Worm (Caenorhabditis elegans) whole organism, young adult: Measurements from ENCODE around the gene nlp-21.

Source experiments
- B0261.1 ChIP-seq: sonication (generic microtip); optimal IDR thresholded peaks from 2 replicates; lab custom pipeline; 2016; ENCODE audit warnings: mild to moderate bottlenecking, missing genetic modification characterization, moderate library complexity, missing compliant biosample characterization
- B0336.3 ChIP-seq: fragments of 200-800 bp; sonication (Bioruptor generic); IDR thresholded peaks from 2 replicates; pipeline ENCODE4 v1.3.6; 2022; ENCODE audit warnings: missing genetic modification characterization, missing compliant biosample characterization
- F10E7.11 ChIP-seq: sonication (generic microtip); optimal IDR thresholded peaks from 2 replicates; lab custom pipeline; 2017; ENCODE audit warnings: mild to moderate bottlenecking, missing genetic modification characterization, moderate library complexity, missing compliant biosample characterization
- F37B4.10 ChIP-seq: fragments of 200-800 bp; sonication (Bioruptor generic); IDR thresholded peaks from 2 replicates; pipeline ENCODE4 v1.3.6; 2022; ENCODE audit warnings: missing genetic modification characterization, missing compliant biosample characterization
- F57A8.1 ChIP-seq: fragments of 200-800 bp; sonication (Bioruptor generic); optimal IDR thresholded peaks from 2 replicates; lab custom pipeline; 2018; ENCODE audit warnings: mild to moderate bottlenecking, missing genetic modification characterization, moderate library complexity, missing compliant biosample characterization
- K11D2.4 ChIP-seq: fragments of 200-800 bp; sonication (Bioruptor generic); IDR thresholded peaks from 2 replicates; pipeline ENCODE4 v1.3.6; 2022; ENCODE audit warnings: missing genetic modification reagents, missing genetic modification characterization, missing compliant biosample characterization
- Y53G8AR.9 ChIP-seq: fragments of 200-800 bp; sonication (Bioruptor generic); conservative IDR thresholded peaks from 2 replicates; pipeline ENCODE4 v1.3.6; 2022; ENCODE audit warnings: missing genetic modification reagents, missing genetic modification characterization, missing compliant biosample characterization
- attf-3 ChIP-seq: fragments of 200-800 bp; sonication (Bioruptor generic); conservative IDR thresholded peaks from 2 replicates; pipeline ENCODE4 v1.3.6; 2022; ENCODE audit warnings: missing genetic modification reagents, missing genetic modification characterization, missing compliant biosample characterization
- attf-5 ChIP-seq: fragments of 200-800 bp; sonication (Bioruptor generic); optimal IDR thresholded peaks from 2 replicates; lab custom pipeline; 2018; ENCODE audit warnings: mild to moderate bottlenecking, missing genetic modification characterization, missing compliant biosample characterization
- attf-6 ChIP-seq: fragments of 200-800 bp; sonication (Bioruptor generic); IDR thresholded peaks from 2 replicates; pipeline ENCODE4 v1.3.6; 2022; ENCODE audit warnings: missing genetic modification reagents, missing genetic modification characterization, missing compliant biosample characterization
- bed-1 ChIP-seq: fragments of 200-800 bp; sonication (Bioruptor generic); IDR thresholded peaks from 2 replicates; pipeline ENCODE4 v1.3.6; 2022; ENCODE audit warnings: missing genetic modification reagents, missing genetic modification characterization, missing compliant biosample characterization
- ceh-91 ChIP-seq: fragments of 200-800 bp; sonication (Bioruptor generic); IDR thresholded peaks from 2 replicates; pipeline ENCODE4 v1.3.6; 2022; ENCODE audit warnings: missing genetic modification reagents, missing genetic modification characterization, missing compliant biosample characterization
- dox-1 ChIP-seq: fragments of 200-800 bp; sonication (Bioruptor generic); IDR thresholded peaks from 2 replicates; pipeline ENCODE4 v1.3.6; 2022; ENCODE audit warnings: missing genetic modification reagents, missing genetic modification characterization, missing compliant biosample characterization
- dpff-1 ChIP-seq: sonication (generic microtip); optimal IDR thresholded peaks from 2 replicates; lab custom pipeline; 2017; ENCODE audit warnings: mild to moderate bottlenecking, missing genetic modification characterization, missing compliant biosample characterization
- egrh-3 ChIP-seq: fragments of 200-800 bp; sonication (Bioruptor generic); IDR thresholded peaks from 2 replicates; pipeline ENCODE4 v1.3.6; 2022; ENCODE audit warnings: missing genetic modification reagents, missing genetic modification characterization, missing compliant biosample characterization
- ets-4 ChIP-seq: fragments of 200-800 bp; sonication (Bioruptor generic); optimal IDR thresholded peaks from 2 replicates; lab custom pipeline; 2018; ENCODE audit warnings: mild to moderate bottlenecking, missing genetic modification characterization, missing compliant biosample characterization
- hmg-1.2 ChIP-seq: fragments of 200-800 bp; sonication (Bioruptor generic); IDR thresholded peaks from 2 replicates; pipeline ENCODE4 v1.3.6; 2022; ENCODE audit warnings: missing genetic modification reagents, missing genetic modification characterization, missing compliant biosample characterization
- hsf-1 ChIP-seq: fragments of 200-800 bp; sonication (Bioruptor generic); IDR thresholded peaks from 2 replicates; pipeline ENCODE4 v1.3.6; 2022; ENCODE audit warnings: missing genetic modification reagents, missing genetic modification characterization, missing compliant biosample characterization
- let-607 ChIP-seq, 2 experiments: fragments of 200-800 bp in 1 of 2; sonication (Bioruptor generic) in 1 of 2; sonication (generic microtip) in 1 of 2; optimal IDR thresholded peaks; 2 replicates each; lab custom pipeline; 2016 to 2018; ENCODE audit warnings: mild to moderate bottlenecking in 2 of 2, missing compliant biosample characterization in 2 of 2, missing genetic modification characterization in 2 of 2, moderate library complexity in 2 of 2, missing genotype in 1 of 2
- lir-1 ChIP-seq: fragments of 200-800 bp; sonication (Bioruptor generic); conservative IDR thresholded peaks from 2 replicates; pipeline ENCODE4 v1.3.6; 2022; ENCODE audit warnings: missing genetic modification reagents, missing genetic modification characterization, missing compliant biosample characterization
- lsl-1 ChIP-seq: fragments of 200-800 bp; sonication (Bioruptor generic); optimal IDR thresholded peaks from 2 replicates; lab custom pipeline; 2018; ENCODE audit warnings: mild to moderate bottlenecking, missing genetic modification characterization, moderate library complexity, missing compliant biosample characterization
- madf-6 ChIP-seq: fragments of 200-800 bp; sonication (Bioruptor generic); IDR thresholded peaks from 2 replicates; pipeline ENCODE4 v1.3.6; 2022; ENCODE audit warnings: missing genetic modification reagents, missing genetic modification characterization, missing compliant biosample characterization
- madf-8 ChIP-seq: fragments of 200-800 bp; sonication (Bioruptor generic); conservative IDR thresholded peaks from 2 replicates; pipeline ENCODE4 v1.3.6; 2022; ENCODE audit warnings: missing genetic modification reagents, missing genetic modification characterization, missing compliant biosample characterization
- mcd-1 ChIP-seq: fragments of 200-800 bp; sonication (Bioruptor generic); IDR thresholded peaks from 2 replicates; pipeline ENCODE4 v1.3.6; 2022; ENCODE audit warnings: missing genetic modification reagents, missing genetic modification characterization, missing compliant biosample characterization
- mxl-1 ChIP-seq: sonication (generic microtip); optimal IDR thresholded peaks from 2 replicates; lab custom pipeline; 2016; ENCODE audit warnings: missing genetic modification characterization, missing compliant biosample characterization
- nfyb-1 ChIP-seq: fragments of 200-800 bp; sonication (Bioruptor generic); IDR thresholded peaks from 2 replicates; pipeline ENCODE4 v1.3.6; 2022; ENCODE audit warnings: missing genetic modification reagents, missing genetic modification characterization, missing compliant biosample characterization
- nhr-120 ChIP-seq: fragments of 200-800 bp; sonication (Bioruptor generic); IDR thresholded peaks from 2 replicates; pipeline ENCODE4 v1.3.6; 2022; ENCODE audit warnings: missing genetic modification characterization, missing compliant biosample characterization
- nhr-179 ChIP-seq: sonication (generic microtip); optimal IDR thresholded peaks from 2 replicates; lab custom pipeline; 2016; ENCODE audit warnings: mild to moderate bottlenecking, missing genetic modification characterization, missing compliant biosample characterization
- nhr-27 ChIP-seq: fragments of 200-800 bp; sonication (Bioruptor generic); optimal IDR thresholded peaks from 2 replicates; lab custom pipeline; 2018; ENCODE audit warnings: mild to moderate bottlenecking, missing genetic modification characterization, moderate library complexity, missing compliant biosample characterization
- nhr-90 ChIP-seq: sonication (generic microtip); optimal IDR thresholded peaks from 2 replicates; lab custom pipeline; 2016; ENCODE audit warnings: missing genotype, mild to moderate bottlenecking, missing genetic modification characterization, missing compliant biosample characterization
- pbrm-1 ChIP-seq: fragments of 200-800 bp; sonication (Bioruptor generic); IDR thresholded peaks from 2 replicates; pipeline ENCODE4 v1.3.6; 2022; ENCODE audit warnings: missing genetic modification reagents, missing genetic modification characterization, missing compliant biosample characterization
- rcor-1 ChIP-seq: fragments of 200-800 bp; sonication (Bioruptor generic); IDR thresholded peaks from 2 replicates; pipeline ENCODE4 v1.3.6; 2022; ENCODE audit warnings: missing genetic modification reagents, missing genetic modification characterization, missing compliant biosample characterization
- rpc-1 ChIP-seq, 2 experiments: fragments of 150-350 bp in 1 of 2; sonication (generic microtip) in 1 of 2; optimal IDR thresholded peaks; 2 replicates each; lab custom pipeline; 2014 to 2018; ENCODE audit warnings: missing biosample characterization in 1 of 2, missing genetic modification characterization in 1 of 2, missing genetic modification reagents in 1 of 2, missing genotype in 1 of 2
- sdz-38 ChIP-seq: sonication (generic microtip); optimal IDR thresholded peaks from 2 replicates; lab custom pipeline; 2016; ENCODE audit warnings: missing genotype, missing genetic modification characterization, missing compliant biosample characterization
- tlf-1 ChIP-seq: fragments of 200-800 bp; sonication (Bioruptor generic); optimal IDR thresholded peaks from 2 replicates; lab custom pipeline; 2018; ENCODE audit warnings: mild to moderate bottlenecking, missing genetic modification characterization, missing compliant biosample characterization
- xnd-1 ChIP-seq: sonication (generic microtip); optimal IDR thresholded peaks from 2 replicates; lab custom pipeline; 2016; ENCODE audit warnings: missing genotype, missing genetic modification reagents, missing genetic modification characterization, missing compliant biosample characterization
- zfh-2 ChIP-seq: fragments of 200-800 bp; sonication (Bioruptor generic); conservative IDR thresholded peaks from 2 replicates; pipeline ENCODE4 v1.3.6; 2022; ENCODE audit warnings: missing genetic modification reagents, missing genetic modification characterization, missing compliant biosample characterization
- ztf-25 ChIP-seq: fragments of 200-800 bp; sonication (Bioruptor generic); IDR thresholded peaks from 2 replicates; pipeline ENCODE4 v1.3.6; 2022; ENCODE audit warnings: missing genetic modification reagents, missing genetic modification characterization, missing compliant biosample characterization
- ztf-28 ChIP-seq: fragments of 200-800 bp; sonication (Bioruptor generic); IDR thresholded peaks from 2 replicates; pipeline ENCODE4 v1.3.6; 2022; ENCODE audit warnings: missing genetic modification reagents, missing genetic modification characterization, missing compliant biosample characterization
- ztf-6 ChIP-seq: fragments of 200-800 bp; sonication (Bioruptor generic); IDR thresholded peaks from 2 replicates; pipeline ENCODE4 v1.3.6; 2022; ENCODE audit warnings: missing genetic modification reagents, missing genetic modification characterization, missing compliant biosample characterization

The nlp-21 gene

DNA sequence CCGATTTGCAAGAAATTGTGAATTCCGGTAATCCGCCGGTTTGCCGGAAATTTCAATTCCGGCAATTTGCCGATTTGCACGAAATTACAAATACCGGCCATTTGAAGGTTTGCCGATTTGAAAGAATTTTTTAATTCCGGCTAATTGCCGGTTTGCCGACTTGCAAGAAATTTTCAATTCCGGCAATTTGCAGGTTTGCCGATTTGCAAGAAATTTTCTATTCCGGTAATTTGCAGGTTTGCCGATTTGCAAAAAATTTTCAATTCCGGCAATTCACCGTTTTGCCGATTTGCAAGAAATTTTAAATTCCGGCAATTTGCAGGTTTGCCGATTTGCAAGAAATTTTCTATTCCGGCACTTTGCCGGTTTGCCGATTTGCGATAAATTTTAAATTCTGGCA is 41.8 kb upstream of the nlp-21 start:
- 0 out of 2 replicates have a peak, but pooled peaks have one; percentile 6 for TF ChIP-seq bed-1 (GFP tag; lab: Robert Waterston, UW)
- TF ChIP-seq dox-1 (GFP tag; lab: Robert Waterston, UW), result peak; percentile 54; the same call in 1 of the 2 replicates
- 0 out of 2 replicates have a peak, but pooled peaks have one; percentile 14 for TF ChIP-seq ztf-28 (GFP tag; lab: Robert Waterston, UW)
- peak; percentile 28; the same call in 1 of the 2 replicates for TF ChIP-seq attf-3
- 0 out of 2 replicates have a peak, but pooled peaks have one; percentile 17 for TF ChIP-seq pbrm-1 (GFP tag; lab: Robert Waterston, UW)

DNA sequence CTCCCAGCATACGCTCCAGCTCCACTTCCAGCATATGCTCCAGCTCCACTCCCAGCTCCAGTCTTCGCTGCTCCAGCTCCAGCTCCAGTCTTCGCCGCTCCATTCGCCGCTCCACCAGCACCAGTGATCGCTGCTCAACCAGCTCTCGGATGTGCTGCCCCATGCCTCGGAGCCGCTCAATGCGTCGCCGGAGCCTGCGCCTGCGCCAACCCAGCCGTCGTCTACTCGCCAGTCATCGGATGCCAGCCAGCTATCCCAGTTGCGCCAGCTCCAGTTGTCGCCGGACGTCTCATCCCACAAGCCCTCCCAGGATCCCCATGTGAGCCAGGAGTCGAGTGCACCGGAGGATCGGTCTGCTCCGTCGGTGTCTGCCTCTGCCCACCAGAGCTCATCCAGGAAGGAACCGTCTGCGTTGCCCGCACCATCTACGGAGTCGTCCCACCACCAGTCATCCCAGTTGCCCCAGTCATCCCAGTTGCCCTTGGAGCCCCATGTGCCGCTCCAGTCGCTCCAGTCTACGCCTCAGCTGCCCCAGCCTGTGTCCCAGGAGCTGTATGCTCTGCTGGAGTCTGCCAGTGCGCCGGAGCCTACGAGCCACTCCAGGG is 34.6 kb upstream of the nlp-21 start:
- TF ChIP-seq egrh-3 (GFP tag; lab: Robert Waterston, UW) (peak; percentile 96), hmg-1.2 (GFP tag; lab: Robert Waterston, UW) (0 out of 2 replicates have a peak, but pooled peaks have one; percentile 7), ceh-91 (GFP tag; lab: Robert Waterston, UW) (peak; percentile 29; the same call in 1 of the 2 replicates), B0261.1 (tag; lab: Kevin White, UChicago) (no peak), nfyb-1 (no peak), let-607 (tag; optimal IDR thresholded peaks at IDR 0.05; lab: Kevin White, UChicago) (no peak), lir-1 (GFP tag; lab: Robert Waterston, UW) (no peak), hsf-1 (GFP tag; lab: Robert Waterston, UW) (0 out of 2 replicates have a peak, but pooled peaks have one; percentile 7), ztf-6 (GFP tag; lab: Robert Waterston, UW) (no peak), sdz-38 (tag; lab: Kevin White, UChicago) (no peak), F57A8.1 (GFP tag; lab: Kevin White, UChicago) (no peak), Y53G8AR.9 (GFP tag; lab: Robert Waterston, UW) (no peak), lsl-1 (GFP tag; lab: Kevin White, UChicago) (no peak), dox-1 (GFP tag; lab: Robert Waterston, UW) (peak; percentile 39; the same call in 1 of the 2 replicates), attf-6 (GFP tag; lab: Robert Waterston, UW) (no peak), xnd-1 (tag; lab: Kevin White, UChicago) (no peak), dpff-1 (tag; lab: Kevin White, UChicago) (no peak), bed-1 (GFP tag; lab: Robert Waterston, UW) (no peak), nhr-120 (no peak), rcor-1 (no peak), attf-5 (GFP tag; lab: Kevin White, UChicago) (peak; percentile 13), K11D2.4 (no peak), rpc-1 (optimal IDR thresholded peaks at IDR 0.05; lab: Kevin White, UChicago) (no peak), rpc-1 (tag; optimal IDR thresholded peaks at IDR 0.05; lab: Kevin White, UChicago) (no peak), B0336.3 (0 out of 2 replicates have a peak, but pooled peaks have one; percentile 10), madf-6 (no peak), nhr-179 (tag; lab: Kevin White, UChicago) (no peak), nhr-90 (tag; lab: Kevin White, UChicago) (no peak), madf-8 (no peak), ets-4 (GFP tag; lab: Kevin White, UChicago) (no peak), nhr-27 (tag; lab: Kevin White, UChicago) (no peak), mcd-1 (peak; percentile 5; the same call in 1 of the 2 replicates), mxl-1 (no peak), tlf-1 (GFP tag; lab: Kevin White, UChicago) (no peak), ztf-25 (GFP tag; lab: Robert Waterston, UW) (no peak), attf-3 (no peak), F10E7.11 (no peak), F37B4.10 (GFP tag; lab: Robert Waterston, UW) (no peak), zfh-2 (GFP tag; lab: Robert Waterston, UW) (peak; percentile 93)
